Fruit fly (Drosophila melanogaster) whole organism, prepupa: Measurements from ENCODE around the gene Cpr76Bb.

Experiments used
- CG10669 ChIP-seq: fragments of 200-800 bp; sonication (Bioruptor generic); optimal IDR thresholded peaks from 3 replicates; lab custom pipeline; 2018; ENCODE audit warnings: missing biosample characterization, mild to moderate bottlenecking, missing genetic modification characterization, moderate library complexity
- CG1621 ChIP-seq: fragments of 200-800 bp; sonication (Bioruptor generic); optimal IDR thresholded peaks from 3 replicates; lab custom pipeline; 2018; ENCODE audit warnings: missing biosample characterization, mild to moderate bottlenecking, missing genetic modification characterization
- CG16779 ChIP-seq: fragments of 200-800 bp; sonication (Bioruptor generic); optimal IDR thresholded peaks from 3 replicates; lab custom pipeline; 2017; ENCODE audit warnings: missing biosample characterization, mild to moderate bottlenecking, missing genetic modification characterization
- CG6163 ChIP-seq: fragments of 200-800 bp; sonication (Bioruptor generic); IDR thresholded peaks from 3 replicates; pipeline ENCODE4 v1.3.6; 2022; ENCODE audit warnings: missing biosample characterization, missing genetic modification characterization
- CG7368 ChIP-seq: fragments of 200-800 bp; sonication (Bioruptor generic); optimal IDR thresholded peaks from 3 replicates; lab custom pipeline; 2016; ENCODE audit warnings: missing biosample characterization, missing genetic modification characterization
- Ets21C ChIP-seq: fragments of 200-800 bp; sonication (Bioruptor generic); optimal IDR thresholded peaks from 3 replicates; lab custom pipeline; 2016; ENCODE audit warnings: missing biosample characterization, missing genetic modification characterization
- Gug ChIP-seq: fragments of 200-800 bp; sonication (Bioruptor generic); IDR thresholded peaks from 2 replicates; pipeline ENCODE4 v1.3.6; 2022; ENCODE audit warnings: missing biosample characterization, missing genetic modification characterization
- Lpt ChIP-seq: fragments of 200-800 bp; sonication (Bioruptor generic); optimal IDR thresholded peaks from 3 replicates; lab custom pipeline; 2016; ENCODE audit warnings: missing biosample characterization, missing genetic modification characterization
- OdsH ChIP-seq: fragments of 200-800 bp; sonication (Bioruptor generic); optimal IDR thresholded peaks from 3 replicates; lab custom pipeline; 2016; ENCODE audit warnings: missing biosample characterization, missing genetic modification characterization
- cyc ChIP-seq: fragments of 200-800 bp; sonication (Bioruptor generic); optimal IDR thresholded peaks from 3 replicates; lab custom pipeline; 2016; ENCODE audit warnings: missing biosample characterization, missing genetic modification characterization
- fkh ChIP-seq: fragments of 200-800 bp; sonication (Bioruptor generic); optimal IDR thresholded peaks from 3 replicates; lab custom pipeline; 2017; ENCODE audit warnings: missing biosample characterization, mild to moderate bottlenecking, missing genetic modification characterization, moderate library complexity

dm6 chr3L:19557996-19558375 is 38.5 kb downstream of the Cpr76Bb start:
- TF ChIP-seq Gug (GFP tag; lab: Robert Waterston, UW) = no peak
- no peak for TF ChIP-seq fkh
- TF ChIP-seq OdsH (GFP tag; lab: Kevin White, UChicago) = no peak
- no peak for TF ChIP-seq CG7368 (GFP tag; lab: Kevin White, UChicago)
- TF ChIP-seq Lpt = no peak
- TF ChIP-seq CG10669 = no peak
- no peak for TF ChIP-seq Ets21C
- TF ChIP-seq cyc (GFP tag; lab: Kevin White, UChicago) = no peak
- TF ChIP-seq CG1621 = no peak
- no peak for TF ChIP-seq CG16779
- no peak for TF ChIP-seq CG6163 (GFP tag; lab: Robert Waterston, UW)
